Fruit fly (Drosophila melanogaster) whole organism, embryonic: ENCODE data around the gene Ae2.

Experiments
- Atf3 ChIP-seq: fragments of 200-800 bp; sonication (Bioruptor generic); optimal IDR thresholded peaks from 3 replicates; lab custom pipeline; 2016; ENCODE audit warnings: missing biosample characterization, missing genetic modification characterization
- CG10147 ChIP-seq: fragments of 200-800 bp; sonication (Bioruptor generic); optimal IDR thresholded peaks from 2 replicates; lab custom pipeline; 2019; ENCODE audit warnings: missing biosample characterization, mild to moderate bottlenecking, missing genetic modification characterization, moderate library complexity
- CG10267 ChIP-seq: fragments of 200-800 bp; sonication (Bioruptor generic); optimal IDR thresholded peaks from 2 replicates; lab custom pipeline; 2018; ENCODE audit warnings: missing biosample characterization, mild to moderate bottlenecking, missing genetic modification characterization, moderate library complexity
- CG10431 ChIP-seq: fragments of 200-800 bp; sonication (Bioruptor generic); optimal IDR thresholded peaks from 3 replicates; lab custom pipeline; 2018; ENCODE audit warnings: missing biosample characterization, mild to moderate bottlenecking, missing genetic modification characterization
- CG11093 ChIP-seq: fragments of 200-800 bp; sonication (Bioruptor generic); IDR thresholded peaks from 3 replicates; pipeline ENCODE4 v1.3.6; 2022; ENCODE audit warnings: missing biosample characterization, missing genetic modification characterization
- CG11456 ChIP-seq: fragments of 200-800 bp; sonication (Bioruptor generic); IDR thresholded peaks from 3 replicates; pipeline ENCODE4 v1.3.6; 2022; ENCODE audit warnings: missing biosample characterization, missing genetic modification characterization
- CG11504 ChIP-seq: fragments of 200-800 bp; sonication (Bioruptor generic); optimal IDR thresholded peaks from 3 replicates; lab custom pipeline; 2019; ENCODE audit warnings: missing biosample characterization, mild to moderate bottlenecking, missing genetic modification characterization, moderate library complexity
- CG11695 ChIP-seq: fragments of 200-800 bp; sonication (Bioruptor generic); IDR thresholded peaks from 3 replicates; pipeline ENCODE4 v1.3.6; 2022; ENCODE audit warnings: missing biosample characterization, missing genetic modification characterization
- CG12769 ChIP-seq: fragments of 200-800 bp; sonication (Bioruptor generic); optimal IDR thresholded peaks from 2 replicates; lab custom pipeline; 2019; ENCODE audit warnings: missing biosample characterization, mild to moderate bottlenecking, missing genetic modification characterization, moderate library complexity
- CG1792 ChIP-seq: fragments of 200-800 bp; sonication (Bioruptor generic); optimal IDR thresholded peaks from 2 replicates; lab custom pipeline; 2016; ENCODE audit warnings: missing biosample characterization, missing genetic modification characterization
- CG31224 ChIP-seq: fragments of 200-800 bp; sonication (Bioruptor generic); IDR thresholded peaks from 2 replicates; pipeline ENCODE4 v1.3.6; 2022; ENCODE audit warnings: missing biosample characterization, missing genetic modification characterization
- CG31365 ChIP-seq: fragments of 200-800 bp; sonication (Bioruptor generic); optimal IDR thresholded peaks from 2 replicates; lab custom pipeline; 2018; ENCODE audit warnings: missing biosample characterization, mild to moderate bottlenecking, missing genetic modification characterization
- CG6791 ChIP-seq: fragments of 200-800 bp; sonication (Bioruptor generic); IDR thresholded peaks from 3 replicates; pipeline ENCODE4 v1.3.6; 2022; ENCODE audit warnings: missing biosample characterization, missing genetic modification characterization; ENCODE audit not compliant: partially characterized antibody
- CG7271 ChIP-seq: fragments of 200-800 bp; sonication (Bioruptor generic); optimal IDR thresholded peaks from 2 replicates; lab custom pipeline; 2018; ENCODE audit warnings: missing biosample characterization, mild to moderate bottlenecking, missing genetic modification characterization, moderate library complexity
- CG8388 ChIP-seq: fragments of 200-800 bp; sonication (Bioruptor generic); optimal IDR thresholded peaks from 2 replicates; lab custom pipeline; 2019; ENCODE audit warnings: missing biosample characterization, mild to moderate bottlenecking, missing genetic modification characterization, moderate library complexity
- CG8478 ChIP-seq: fragments of >200 bp; optimal IDR thresholded peaks from 2 replicates; lab custom pipeline; 2018
- CG8765 ChIP-seq: fragments of 200-800 bp; sonication (Bioruptor generic); IDR thresholded peaks from 2 replicates; pipeline ENCODE4 v1.3.6; 2022; ENCODE audit warnings: missing biosample characterization, missing genetic modification characterization
- CG9817 ChIP-seq: fragments of 200-800 bp; sonication (Bioruptor generic); optimal IDR thresholded peaks from 2 replicates; lab custom pipeline; 2018; ENCODE audit warnings: missing biosample characterization, mild to moderate bottlenecking, missing genetic modification characterization, moderate library complexity
- CTCF ChIP-seq: fragments of 200-800 bp; sonication (Bioruptor generic); optimal IDR thresholded peaks from 2 replicates; lab custom pipeline; 2017; ENCODE audit warnings: missing biosample characterization, mild to moderate bottlenecking, missing genetic modification characterization, moderate library complexity
- Dbx ChIP-seq: fragments of 200-800 bp; sonication (Bioruptor generic); IDR thresholded peaks from 3 replicates; pipeline ENCODE4 v1.3.6; 2022; ENCODE audit warnings: missing biosample characterization, missing genetic modification characterization
- Dfd ChIP-seq, 2 experiments: fragments of >200 bp; optimal IDR thresholded peaks; 2 replicates each; lab custom pipeline; 2017; ENCODE audit warnings: missing biosample characterization in 2 of 2, missing genetic modification characterization in 2 of 2
- Dip2 ChIP-seq: fragments of 200-800 bp; sonication (Bioruptor generic); IDR thresholded peaks from 2 replicates; pipeline ENCODE4 v1.3.6; 2022; ENCODE audit warnings: missing biosample characterization, missing genetic modification characterization
- Doc2 ChIP-seq: fragments of 200-800 bp; sonication (Bioruptor generic); IDR thresholded peaks from 2 replicates; pipeline ENCODE4 v1.3.6; 2022; ENCODE audit warnings: missing biosample characterization, missing genetic modification characterization
- Dp ChIP-seq: fragments of 200-800 bp; sonication (Bioruptor generic); optimal IDR thresholded peaks from 2 replicates; lab custom pipeline; 2018; ENCODE audit warnings: missing biosample characterization, mild to moderate bottlenecking, missing genetic modification characterization, moderate library complexity
- E2f2 ChIP-seq: fragments of 200-800 bp; sonication (Bioruptor generic); IDR thresholded peaks from 2 replicates; pipeline ENCODE4 v1.3.6; 2022; ENCODE audit warnings: missing biosample characterization, missing genetic modification characterization
- H15 ChIP-seq: fragments of 200-800 bp; sonication (Bioruptor generic); IDR thresholded peaks from 3 replicates; pipeline ENCODE4 v1.3.6; 2022; ENCODE audit warnings: missing biosample characterization, missing genetic modification characterization
- NK7.1 ChIP-seq: fragments of 200-800 bp; sonication (Bioruptor generic); optimal IDR thresholded peaks from 3 replicates; lab custom pipeline; 2016; ENCODE audit warnings: missing biosample characterization, missing genetic modification characterization
- Opbp ChIP-seq: fragments of 200-800 bp; sonication (Bioruptor generic); IDR thresholded peaks from 3 replicates; pipeline ENCODE4 v1.3.6; 2022; ENCODE audit warnings: missing biosample characterization, missing genetic modification characterization; ENCODE audit not compliant: partially characterized antibody
- az2 ChIP-seq: fragments of 200-800 bp; sonication (Bioruptor generic); optimal IDR thresholded peaks from 3 replicates; lab custom pipeline; 2016; ENCODE audit warnings: missing biosample characterization, missing genetic modification characterization
- chinmo ChIP-seq: fragments of 200-800 bp; sonication (Bioruptor generic); IDR thresholded peaks from 4 replicates; pipeline ENCODE4 v1.3.6; 2022; ENCODE audit warnings: missing biosample characterization, missing genetic modification characterization; ENCODE audit not compliant: partially characterized antibody
- gsb-n ChIP-seq: fragments of 200-800 bp; sonication (Bioruptor generic); optimal IDR thresholded peaks from 3 replicates; lab custom pipeline; 2018; ENCODE audit warnings: missing biosample characterization, mild to moderate bottlenecking, missing genetic modification characterization
- ken ChIP-seq: fragments of 200-800 bp; sonication (Bioruptor generic); IDR thresholded peaks from 3 replicates; pipeline ENCODE4 v1.3.6; 2022; ENCODE audit warnings: missing biosample characterization, missing genetic modification characterization
- lov ChIP-seq, 2 experiments: fragments of 200-800 bp in 1 of 2; fragments of >200 bp in 1 of 2; sonication (Bioruptor generic) in 1 of 2; IDR thresholded peaks in 1 of 2; optimal IDR thresholded peaks in 1 of 2; 2 replicates in 1 of 2; 3 replicates in 1 of 2; pipeline versions ENCODE4 v1.3.6 to Lab custom; 2017 to 2022; ENCODE audit warnings: missing biosample characterization in 1 of 2, missing genetic modification characterization in 1 of 2
- odd ChIP-seq: fragments of 200-800 bp; sonication (Bioruptor generic); optimal IDR thresholded peaks from 2 replicates; lab custom pipeline; 2017; ENCODE audit warnings: missing biosample characterization, mild to moderate bottlenecking, missing genetic modification characterization
- pros ChIP-seq: fragments of 200-800 bp; sonication (Bioruptor generic); optimal IDR thresholded peaks from 3 replicates; lab custom pipeline; 2019; ENCODE audit warnings: missing biosample characterization, mild to moderate bottlenecking, missing genetic modification characterization, moderate library complexity
- psq ChIP-seq: fragments of 200-800 bp; sonication (Bioruptor generic); optimal IDR thresholded peaks from 2 replicates; lab custom pipeline; 2017; ENCODE audit warnings: missing biosample characterization, missing genetic modification characterization
- pum ChIP-seq: fragments of 200-800 bp; sonication (Bioruptor generic); optimal IDR thresholded peaks from 2 replicates; lab custom pipeline; 2016; ENCODE audit warnings: missing biosample characterization, missing genetic modification characterization
- ro ChIP-seq: fragments of 200-800 bp; sonication (Bioruptor generic); IDR thresholded peaks from 2 replicates; pipeline ENCODE4 v1.3.6; 2022; ENCODE audit warnings: missing biosample characterization, missing genetic modification characterization
- sens-2 ChIP-seq: fragments of 200-800 bp; sonication (Bioruptor generic); IDR thresholded peaks from 2 replicates; pipeline ENCODE4 v1.3.6; 2022; ENCODE audit warnings: missing biosample characterization, missing genetic modification characterization
- seq ChIP-seq: fragments of 200-800 bp; sonication (Bioruptor generic); IDR thresholded peaks from 2 replicates; pipeline ENCODE4 v1.3.6; 2022; ENCODE audit warnings: missing biosample characterization, missing genetic modification characterization
- sr ChIP-seq: fragments of 200-800 bp; sonication (Bioruptor generic); IDR thresholded peaks from 3 replicates; pipeline ENCODE4 v1.3.6; 2022; ENCODE audit warnings: missing biosample characterization, missing genetic modification characterization
- stwl ChIP-seq: fragments of 200-800 bp; sonication (Bioruptor generic); optimal IDR thresholded peaks from 3 replicates; lab custom pipeline; 2018; ENCODE audit warnings: missing biosample characterization, mild to moderate bottlenecking, missing genetic modification characterization, moderate library complexity
- ttk ChIP-seq: fragments of 200-800 bp; sonication (Bioruptor generic); IDR thresholded peaks from 2 replicates; pipeline ENCODE4 v2.1.2; 2022; ENCODE audit warnings: missing biosample characterization, missing genetic modification characterization

The Ae2 gene

DNA sequence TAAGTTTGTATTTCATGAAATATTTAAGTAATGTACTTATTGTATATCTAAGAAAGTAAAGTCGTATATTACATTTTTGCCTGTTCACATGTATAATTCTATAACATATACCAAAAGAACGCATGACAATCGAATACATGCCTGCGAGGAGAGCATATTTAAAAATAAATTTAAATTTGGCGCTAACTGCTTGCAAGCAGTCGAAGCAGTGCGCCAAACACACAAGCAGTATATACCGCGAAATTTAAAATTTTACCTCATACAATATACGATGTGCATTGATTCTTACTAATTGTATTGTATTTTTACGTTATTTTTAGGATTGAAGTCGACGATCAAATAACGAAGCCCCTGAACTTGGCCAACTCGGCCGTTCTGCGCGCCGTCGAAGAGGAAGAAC lies 60.9 kb downstream of the Ae2 start:
- TF ChIP-seq Opbp (GFP tag; lab: Robert Waterston, UW): 0 out of 3 replicates have a peak, but pooled peaks have one; percentile 29
- peak; percentile 81 for TF ChIP-seq Dp
- TF ChIP-seq CG31224 (GFP tag; lab: Robert Waterston, UW): no peak
- TF ChIP-seq Dfd (GFP tag; optimal IDR thresholded peaks at IDR 0.05; lab: Kevin White, UChicago): peak in 1 of 2 experiments; percentile 91
- no peak for TF ChIP-seq gsb-n (tag; lab: Kevin White, UChicago)
- no peak for TF ChIP-seq CG11695 (GFP tag; lab: Robert Waterston, UW)
- TF ChIP-seq CG10267: no peak
- TF ChIP-seq psq (GFP tag; lab: Kevin White, UChicago): no peak
- TF ChIP-seq pros (GFP tag; lab: Kevin White, UChicago): no peak
- TF ChIP-seq H15 (GFP tag; lab: Robert Waterston, UW): no peak
- no peak for TF ChIP-seq seq
- no peak for TF ChIP-seq CG10147 (GFP tag; lab: Kevin White, UChicago)
- TF ChIP-seq Dip2: no peak
- TF ChIP-seq Atf3 (GFP tag; lab: Kevin White, UChicago): no peak
- TF ChIP-seq ttk (GFP tag; lab: Robert Waterston, UW): no peak
- no peak for TF ChIP-seq ro (GFP tag; lab: Robert Waterston, UW)
- TF ChIP-seq CG10431 (GFP tag; lab: Kevin White, UChicago): no peak
- TF ChIP-seq CG9817: no peak
- TF ChIP-seq CG31365: peak; percentile 99
- no peak for TF ChIP-seq CG8388 (GFP tag; lab: Kevin White, UChicago)
- no peak for TF ChIP-seq CG11093
- no peak for TF ChIP-seq NK7.1 (GFP tag; lab: Kevin White, UChicago)
- no peak for TF ChIP-seq CG1792 (GFP tag; lab: Kevin White, UChicago)
- TF ChIP-seq stwl (tag; lab: Kevin White, UChicago): peak; percentile 17
- TF ChIP-seq az2: no peak
- 0 out of 3 replicates have a peak, but pooled peaks have one; percentile 31 for TF ChIP-seq CG6791 (GFP tag; lab: Robert Waterston, UW)
- TF ChIP-seq CG12769: no peak
- TF ChIP-seq Doc2 (GFP tag; lab: Robert Waterston, UW): no peak
- no peak for TF ChIP-seq Dbx
- TF ChIP-seq sens-2 (GFP tag; lab: Robert Waterston, UW): no peak
- TF ChIP-seq pum (GFP tag; lab: Kevin White, UChicago): no peak
- TF ChIP-seq E2f2: peak; percentile 99
- no peak for TF ChIP-seq CG11456 (GFP tag; lab: Robert Waterston, UW)
- peak; percentile 29 for TF ChIP-seq CG11504 (tag; lab: Kevin White, UChicago)
- peak; percentile 22 for TF ChIP-seq CTCF (GFP tag; lab: Kevin White, UChicago)
- no peak for TF ChIP-seq ken (GFP tag; lab: Robert Waterston, UW)

DNA sequence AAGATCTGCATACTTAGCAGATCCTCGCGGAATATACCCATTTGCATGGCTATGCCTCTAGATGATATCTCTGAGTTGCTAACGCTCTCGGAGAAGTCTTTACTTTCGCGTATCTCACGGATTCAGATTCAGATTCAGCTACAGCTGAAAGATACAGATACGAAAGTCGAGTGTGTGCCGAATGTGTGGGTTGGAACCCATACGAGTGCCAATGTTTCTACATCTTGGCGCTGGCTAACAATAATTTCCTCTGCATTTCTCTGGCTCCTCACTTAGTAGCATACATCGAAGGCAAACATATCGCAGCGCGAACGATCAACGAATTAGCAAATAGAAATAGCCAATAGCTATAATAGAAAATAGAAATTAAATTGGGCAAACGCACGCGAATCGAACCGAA lies 65.8 kb downstream of the Ae2 start:
- no peak for TF ChIP-seq odd
- TF ChIP-seq sr: peak; percentile 82
- no peak for TF ChIP-seq CG7271
- 0 out of 4 replicates have a peak, but pooled peaks have one; percentile 53 for TF ChIP-seq chinmo (GFP tag; lab: Robert Waterston, UW)
- no peak for TF ChIP-seq lov (optimal IDR thresholded peaks at IDR 0.05; lab: Kevin White, UChicago)
- TF ChIP-seq lov (GFP tag; IDR thresholded peaks at IDR 0.05; lab: Robert Waterston, UW): no peak
- TF ChIP-seq CG8478 (lab: Kevin White, UChicago): no peak
- no peak for TF ChIP-seq CG8765 (GFP tag; lab: Robert Waterston, UW)
